Worm (Caenorhabditis elegans) whole organism, young adult: ENCODE results near the gene mpst-4.

Experiments
- B0019.2 ChIP-seq: fragments of 200-800 bp; sonication (Bioruptor generic); conservative IDR thresholded peaks from 2 replicates; pipeline ENCODE4 v1.3.6; 2022; ENCODE audit warnings: missing genetic modification reagents, missing genetic modification characterization, missing compliant biosample characterization
- B0035.1 ChIP-seq: sonication (generic microtip); optimal IDR thresholded peaks from 2 replicates; lab custom pipeline; 2016; ENCODE audit warnings: missing genetic modification characterization, mild to moderate bottlenecking, missing compliant biosample characterization, missing genotype, missing genetic modification reagents
- B0261.1 ChIP-seq: sonication (generic microtip); optimal IDR thresholded peaks from 2 replicates; lab custom pipeline; 2016; ENCODE audit warnings: mild to moderate bottlenecking, missing genetic modification characterization, moderate library complexity, missing compliant biosample characterization
- B0336.3 ChIP-seq: fragments of 200-800 bp; sonication (Bioruptor generic); IDR thresholded peaks from 2 replicates; pipeline ENCODE4 v1.3.6; 2022; ENCODE audit warnings: missing genetic modification characterization, missing compliant biosample characterization
- C17E4.6 ChIP-seq: fragments of 200-800 bp; sonication (Bioruptor generic); IDR thresholded peaks from 2 replicates; pipeline ENCODE4 v1.3.6; 2022; ENCODE audit warnings: missing genetic modification reagents, missing genetic modification characterization, missing compliant biosample characterization
- D2030.7 ChIP-seq: fragments of 200-800 bp; sonication (Bioruptor generic); IDR thresholded peaks from 2 replicates; pipeline ENCODE4 v1.3.6; 2022; ENCODE audit warnings: missing genetic modification reagents, missing genetic modification characterization, missing compliant biosample characterization
- F23B12.7 ChIP-seq: sonication (generic microtip); optimal IDR thresholded peaks from 2 replicates; lab custom pipeline; 2017; ENCODE audit warnings: missing genetic modification characterization, mild to moderate bottlenecking, missing compliant biosample characterization, antibody characterized with exemption, moderate library complexity; ENCODE audit not compliant: insufficient read depth
- F49E8.2 ChIP-seq: sonication (generic microtip); optimal IDR thresholded peaks from 3 replicates; lab custom pipeline; 2017; ENCODE audit warnings: missing genetic modification characterization, mild to moderate bottlenecking, missing compliant biosample characterization, antibody characterized with exemption, moderate library complexity; ENCODE audit not compliant: insufficient read depth
- K11D2.4 ChIP-seq: fragments of 200-800 bp; sonication (Bioruptor generic); IDR thresholded peaks from 2 replicates; pipeline ENCODE4 v1.3.6; 2022; ENCODE audit warnings: missing genetic modification reagents, missing genetic modification characterization, missing compliant biosample characterization
- Y53G8AR.9 ChIP-seq: fragments of 200-800 bp; sonication (Bioruptor generic); conservative IDR thresholded peaks from 2 replicates; pipeline ENCODE4 v1.3.6; 2022; ENCODE audit warnings: missing genetic modification reagents, missing genetic modification characterization, missing compliant biosample characterization
- aptf-2 ChIP-seq: fragments of 200-800 bp; sonication (Bioruptor generic); conservative IDR thresholded peaks from 2 replicates; pipeline ENCODE4 v1.3.6; 2022; ENCODE audit warnings: missing genetic modification reagents, missing genetic modification characterization, missing compliant biosample characterization
- attf-5 ChIP-seq: fragments of 200-800 bp; sonication (Bioruptor generic); optimal IDR thresholded peaks from 2 replicates; lab custom pipeline; 2018; ENCODE audit warnings: mild to moderate bottlenecking, missing genetic modification characterization, missing compliant biosample characterization
- cebp-1 ChIP-seq, 2 experiments: fragments of 200-800 bp in 1 of 2; sonication (Bioruptor generic) in 1 of 2; sonication (generic microtip) in 1 of 2; IDR thresholded peaks in 1 of 2; optimal IDR thresholded peaks in 1 of 2; 2 replicates each; pipeline versions ENCODE4 v1.3.6 to Lab custom; 2017 to 2022; ENCODE audit warnings: missing compliant biosample characterization in 2 of 2, missing genetic modification characterization in 2 of 2, mild to moderate bottlenecking in 1 of 2, missing genetic modification reagents in 1 of 2, moderate library complexity in 1 of 2
- ceh-100 ChIP-seq: fragments of 200-800 bp; sonication (Bioruptor generic); IDR thresholded peaks from 2 replicates; pipeline ENCODE4 v1.3.6; 2022; ENCODE audit warnings: missing genetic modification reagents, missing genetic modification characterization, missing compliant biosample characterization
- ceh-79 ChIP-seq: sonication (generic microtip); optimal IDR thresholded peaks from 2 replicates; lab custom pipeline; 2017; ENCODE audit warnings: mild to moderate bottlenecking, missing genetic modification characterization, missing compliant biosample characterization
- die-1 ChIP-seq: sonication (generic microtip); optimal IDR thresholded peaks from 2 replicates; lab custom pipeline; 2016; ENCODE audit warnings: missing genotype, mild to moderate bottlenecking, missing genetic modification characterization, missing compliant biosample characterization
- dox-1 ChIP-seq: fragments of 200-800 bp; sonication (Bioruptor generic); IDR thresholded peaks from 2 replicates; pipeline ENCODE4 v1.3.6; 2022; ENCODE audit warnings: missing genetic modification reagents, missing genetic modification characterization, missing compliant biosample characterization
- dpff-1 ChIP-seq: sonication (generic microtip); optimal IDR thresholded peaks from 2 replicates; lab custom pipeline; 2017; ENCODE audit warnings: mild to moderate bottlenecking, missing genetic modification characterization, missing compliant biosample characterization
- efl-1 ChIP-seq: fragments of 150-350 bp; optimal IDR thresholded peaks from 2 replicates; lab custom pipeline; 2014; ENCODE audit warnings: missing biosample characterization, missing genetic modification reagents, missing genetic modification characterization
- gei-17 ChIP-seq: fragments of 200-800 bp; sonication (Bioruptor generic); optimal IDR thresholded peaks from 2 replicates; lab custom pipeline; 2018; ENCODE audit warnings: mild to moderate bottlenecking, missing genetic modification characterization, missing compliant biosample characterization
- hmg-1.2 ChIP-seq: fragments of 200-800 bp; sonication (Bioruptor generic); IDR thresholded peaks from 2 replicates; pipeline ENCODE4 v1.3.6; 2022; ENCODE audit warnings: missing genetic modification reagents, missing genetic modification characterization, missing compliant biosample characterization
- hmg-20 ChIP-seq: fragments of 200-800 bp; sonication (Bioruptor generic); IDR thresholded peaks from 2 replicates; pipeline ENCODE4 v1.3.6; 2022; ENCODE audit warnings: missing genetic modification reagents, missing genetic modification characterization, missing compliant biosample characterization
- lir-1 ChIP-seq: fragments of 200-800 bp; sonication (Bioruptor generic); conservative IDR thresholded peaks from 2 replicates; pipeline ENCODE4 v1.3.6; 2022; ENCODE audit warnings: missing genetic modification reagents, missing genetic modification characterization, missing compliant biosample characterization
- lsl-1 ChIP-seq: fragments of 200-800 bp; sonication (Bioruptor generic); optimal IDR thresholded peaks from 2 replicates; lab custom pipeline; 2018; ENCODE audit warnings: mild to moderate bottlenecking, missing genetic modification characterization, moderate library complexity, missing compliant biosample characterization
- mxl-1 ChIP-seq: sonication (generic microtip); optimal IDR thresholded peaks from 2 replicates; lab custom pipeline; 2016; ENCODE audit warnings: missing genetic modification characterization, missing compliant biosample characterization
- nhr-90 ChIP-seq: sonication (generic microtip); optimal IDR thresholded peaks from 2 replicates; lab custom pipeline; 2016; ENCODE audit warnings: missing genotype, mild to moderate bottlenecking, missing genetic modification characterization, missing compliant biosample characterization
- sea-2 ChIP-seq: fragments of 200-800 bp; sonication (Bioruptor generic); IDR thresholded peaks from 2 replicates; pipeline ENCODE4 v1.3.6; 2022; ENCODE audit warnings: missing genetic modification characterization, missing compliant biosample characterization
- snpc-1.3 ChIP-seq: sonication (generic microtip); optimal IDR thresholded peaks from 2 replicates; lab custom pipeline; 2017; ENCODE audit warnings: missing genetic modification characterization, mild to moderate bottlenecking, missing compliant biosample characterization, antibody characterized with exemption, moderate library complexity, missing genotype, missing genetic modification reagents; ENCODE audit not compliant: insufficient read depth
- snpc-4 ChIP-seq, 5 experiments: fragments of 150-350 bp in 1 of 5; sonication (generic microtip) in 4 of 5; optimal IDR thresholded peaks; 2 replicates each; lab custom pipeline; 2014 to 2018; ENCODE audit warnings: missing genetic modification characterization in 5 of 5, missing biosample characterization in 3 of 5, antibody characterized with exemption in 2 of 5, mild to moderate bottlenecking in 2 of 5, missing compliant biosample characterization in 2 of 5, missing genotype in 2 of 5, moderate library complexity in 2 of 5, missing genetic modification reagents in 1 of 5
- tlf-1 ChIP-seq: fragments of 200-800 bp; sonication (Bioruptor generic); optimal IDR thresholded peaks from 2 replicates; lab custom pipeline; 2018; ENCODE audit warnings: mild to moderate bottlenecking, missing genetic modification characterization, missing compliant biosample characterization
- xnd-1 ChIP-seq: sonication (generic microtip); optimal IDR thresholded peaks from 2 replicates; lab custom pipeline; 2016; ENCODE audit warnings: missing genotype, missing genetic modification reagents, missing genetic modification characterization, missing compliant biosample characterization
- zfh-2 ChIP-seq: fragments of 200-800 bp; sonication (Bioruptor generic); conservative IDR thresholded peaks from 2 replicates; pipeline ENCODE4 v1.3.6; 2022; ENCODE audit warnings: missing genetic modification reagents, missing genetic modification characterization, missing compliant biosample characterization
- zim-3 ChIP-seq: sonication (generic microtip); optimal IDR thresholded peaks from 2 replicates; lab custom pipeline; 2017; ENCODE audit warnings: mild to moderate bottlenecking, missing genetic modification characterization, moderate library complexity, missing compliant biosample characterization
- ztf-18 ChIP-seq: sonication (generic microtip); optimal IDR thresholded peaks from 2 replicates; lab custom pipeline; 2016; ENCODE audit warnings: missing genotype, mild to moderate bottlenecking, missing genetic modification characterization, missing compliant biosample characterization
- ztf-3 ChIP-seq: fragments of 200-800 bp; sonication (Bioruptor generic); optimal IDR thresholded peaks from 2 replicates; lab custom pipeline; 2018; ENCODE audit warnings: mild to moderate bottlenecking, missing genetic modification characterization, missing compliant biosample characterization
- ztf-6 ChIP-seq: fragments of 200-800 bp; sonication (Bioruptor generic); IDR thresholded peaks from 2 replicates; pipeline ENCODE4 v1.3.6; 2022; ENCODE audit warnings: missing genetic modification reagents, missing genetic modification characterization, missing compliant biosample characterization

The mpst-4 gene

DNA sequence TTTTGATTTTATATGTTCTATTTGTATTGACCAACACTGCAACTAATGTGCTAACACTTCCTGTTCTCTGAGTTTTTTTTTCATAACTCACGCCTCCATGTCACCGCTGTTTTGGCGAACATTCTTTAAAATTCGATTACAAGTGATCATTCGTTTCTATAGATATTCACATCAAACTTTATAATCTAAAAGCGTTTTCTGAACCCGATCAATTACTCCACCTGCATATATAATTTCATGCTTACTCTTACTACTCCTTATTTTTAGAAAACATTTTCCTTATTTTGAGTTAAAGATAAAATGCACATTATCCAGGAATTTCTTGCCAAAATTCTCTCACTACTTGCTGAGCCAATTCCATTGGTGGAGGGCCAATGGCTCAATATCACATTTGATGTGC is 22.7 kb upstream of the mpst-4 start, which contains the start of gene R05F9.7:
Gene R05F9.7, plus strand, starts transcription at position 301 of the 400 bp plus-strand sequence.
- no peak for TF ChIP-seq B0035.1 (tag; lab: Kevin White, UChicago)
- TF ChIP-seq ztf-6, result no peak
- TF ChIP-seq B0336.3 (GFP tag; lab: Robert Waterston, UW), result no peak
- TF ChIP-seq ztf-3 (GFP tag; lab: Kevin White, UChicago), result no peak
- no peak for TF ChIP-seq F49E8.2 (tag; lab: Kevin White, UChicago)
- no peak for TF ChIP-seq mxl-1
- no peak for TF ChIP-seq F23B12.7 (tag; lab: Kevin White, UChicago)
- no peak for TF ChIP-seq aptf-2
- TF ChIP-seq D2030.7 (GFP tag; lab: Robert Waterston, UW), result no peak
- TF ChIP-seq sea-2 (GFP tag; lab: Robert Waterston, UW), result no peak
- no peak for TF ChIP-seq zfh-2 (GFP tag; lab: Robert Waterston, UW)
- TF ChIP-seq nhr-90 (tag; lab: Kevin White, UChicago), result no peak
- no peak for TF ChIP-seq B0261.1 (tag; lab: Kevin White, UChicago)
- TF ChIP-seq lir-1 (GFP tag; lab: Robert Waterston, UW), result no peak
- TF ChIP-seq xnd-1 (tag; lab: Kevin White, UChicago), result no peak
- no peak for TF ChIP-seq B0019.2 (GFP tag; lab: Robert Waterston, UW)
- no peak for TF ChIP-seq lsl-1
- TF ChIP-seq ceh-100 (GFP tag; lab: Robert Waterston, UW), result no peak
- no peak for TF ChIP-seq ceh-79 (tag; lab: Kevin White, UChicago)

DNA sequence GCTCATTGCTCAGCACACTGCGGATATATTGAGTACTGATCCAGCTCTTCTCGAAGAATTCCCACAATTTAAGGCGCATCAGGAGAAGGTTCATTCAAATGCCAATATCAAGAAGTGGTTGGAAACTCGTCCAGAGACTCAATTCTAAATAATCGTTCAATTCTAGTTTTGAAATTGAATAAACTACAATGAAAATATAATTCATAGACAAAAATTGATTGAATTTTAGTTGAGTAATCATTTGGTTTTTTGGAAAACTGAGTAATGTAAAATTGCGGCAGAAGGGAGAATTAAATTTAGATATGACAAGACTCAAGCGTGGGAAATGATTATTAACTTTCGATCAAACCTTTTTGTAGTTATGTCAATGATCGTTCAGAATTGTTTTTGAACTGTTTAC is 21.1 kb upstream of the mpst-4 start:
- TF ChIP-seq tlf-1 (GFP tag; lab: Kevin White, UChicago) (no peak), die-1 (no peak)

DNA sequence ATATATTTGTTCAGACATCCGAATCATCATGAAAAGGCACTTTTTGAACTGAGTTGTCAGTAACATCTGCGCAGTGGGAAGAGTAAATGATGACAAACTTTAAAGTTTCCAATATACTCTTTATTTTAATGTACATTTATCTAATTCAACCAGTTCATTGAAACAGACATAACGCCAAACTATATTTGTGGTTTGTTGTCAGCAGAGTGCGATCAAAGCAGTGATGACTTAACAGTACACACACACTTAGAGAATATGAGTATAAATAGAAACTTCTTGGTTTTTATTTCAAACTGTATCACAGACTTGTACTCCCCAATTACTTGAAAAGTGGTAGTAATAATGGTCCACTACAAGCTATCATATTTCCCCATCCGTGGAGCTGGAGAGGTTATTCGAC is 20.2 kb upstream of the mpst-4 start, which contains the start of gene gst-8:
Gene gst-8, plus strand, starts transcription at position 301 of the 400 bp plus-strand sequence.
- TF ChIP-seq dpff-1 (no peak), snpc-1.3 (tag; lab: Kevin White, UChicago) (no peak), snpc-4 (GFP tag; optimal IDR thresholded peaks at IDR 0.05; lab: Kevin White, UChicago) (no peak), snpc-4 (tag; optimal IDR thresholded peaks at IDR 0.05; lab: Kevin White, UChicago) (no peak), hmg-20 (GFP tag; lab: Robert Waterston, UW) (no peak), ztf-18 (tag; lab: Kevin White, UChicago) (no peak), lir-1 (GFP tag; lab: Robert Waterston, UW) (no peak), aptf-2 (no peak), Y53G8AR.9 (GFP tag; lab: Robert Waterston, UW) (no peak), B0035.1 (tag; lab: Kevin White, UChicago) (no peak), gei-17 (GFP tag; lab: Kevin White, UChicago) (no peak), C17E4.6 (no peak), K11D2.4 (GFP tag; lab: Robert Waterston, UW) (no peak), efl-1 (no peak), zfh-2 (GFP tag; lab: Robert Waterston, UW) (no peak), zim-3 (no peak), attf-5 (GFP tag; lab: Kevin White, UChicago) (no peak), cebp-1 (GFP tag; IDR thresholded peaks at IDR 0.05; lab: Robert Waterston, UW) (no peak), cebp-1 (tag; optimal IDR thresholded peaks at IDR 0.05; lab: Kevin White, UChicago) (no peak), F23B12.7 (tag; lab: Kevin White, UChicago) (no peak), hmg-1.2 (GFP tag; lab: Robert Waterston, UW) (no peak), dox-1 (GFP tag; lab: Robert Waterston, UW) (no peak)
